Fruit fly (Drosophila melanogaster) Kc167 (cell line): ENCODE measurements around the gene Cyp4d21.

Source experiments
- Sin3A ChIP-seq: fragments of >200 bp; optimal IDR thresholded peaks from 2 replicates; lab custom pipeline; 2018; ENCODE audit warnings: missing external identifiers
- h ChIP-seq: fragments of >200 bp; optimal IDR thresholded peaks from 3 replicates; lab custom pipeline; 2018; ENCODE audit warnings: missing external identifiers
- insv ChIP-seq: fragments of >200 bp; optimal IDR thresholded peaks from 3 replicates; lab custom pipeline; 2018; ENCODE audit warnings: missing external identifiers

dm6 chr2L:7621706-7622105 is 16.3 kb downstream of the Cyp4d21 start:
- TF ChIP-seq h (lab: Kevin White, UChicago) (no peak), insv (lab: Kevin White, UChicago) (no peak), Sin3A (lab: Kevin White, UChicago) (no peak)
